Worm (Caenorhabditis elegans): Measurements from ENCODE around the gene C37H5.13.

DNA sequence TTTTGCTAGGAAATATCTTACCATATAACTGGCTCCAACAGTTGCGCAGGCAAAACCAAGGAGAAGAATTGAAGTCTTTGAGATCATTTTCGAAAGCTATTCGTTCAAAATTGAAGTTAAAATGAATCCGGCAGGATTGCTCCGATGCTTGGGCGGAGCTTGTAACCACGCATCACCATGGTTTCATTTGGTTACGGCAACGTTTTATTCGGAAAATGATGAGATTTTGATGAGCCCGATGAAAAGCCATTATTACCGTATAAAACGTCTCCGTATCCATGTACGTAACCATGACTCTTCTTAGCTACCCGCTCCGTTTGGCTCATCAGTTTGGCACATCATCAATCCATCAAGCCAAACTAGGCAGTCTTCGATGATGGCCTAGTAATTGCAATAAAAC is 21.6 kb downstream of the C37H5.13 start, which contains the start of gene cwp-1:
- TF ChIP-seq W03F9.2 (tag; optimal IDR thresholded peaks at IDR 0.05) (no peak), him-1 (tag; optimal IDR thresholded peaks at IDR 0.05) (no peak), dao-5 (tag; optimal IDR thresholded peaks at IDR 0.05) (no peak)
